Worm (Caenorhabditis elegans) whole organism, L4 larva: Measurements from ENCODE around the gene bus-8B.

Source experiments
- nhr-42 ChIP-seq: fragments of 200-800 bp; sonication (Bioruptor generic); IDR thresholded peaks from 2 replicates; pipeline ENCODE4 v1.3.6; 2022; ENCODE audit warnings: missing genetic modification characterization, missing compliant biosample characterization
- skn-1 ChIP-seq: fragments of 150-350 bp; optimal IDR thresholded peaks from 2 replicates; lab custom pipeline; 2014; ENCODE audit warnings: missing biosample characterization, missing genetic modification characterization
- snpc-4 ChIP-seq: fragments of 150-350 bp; optimal IDR thresholded peaks from 2 replicates; lab custom pipeline; 2014; ENCODE audit warnings: missing biosample characterization, missing genetic modification characterization

DNA sequence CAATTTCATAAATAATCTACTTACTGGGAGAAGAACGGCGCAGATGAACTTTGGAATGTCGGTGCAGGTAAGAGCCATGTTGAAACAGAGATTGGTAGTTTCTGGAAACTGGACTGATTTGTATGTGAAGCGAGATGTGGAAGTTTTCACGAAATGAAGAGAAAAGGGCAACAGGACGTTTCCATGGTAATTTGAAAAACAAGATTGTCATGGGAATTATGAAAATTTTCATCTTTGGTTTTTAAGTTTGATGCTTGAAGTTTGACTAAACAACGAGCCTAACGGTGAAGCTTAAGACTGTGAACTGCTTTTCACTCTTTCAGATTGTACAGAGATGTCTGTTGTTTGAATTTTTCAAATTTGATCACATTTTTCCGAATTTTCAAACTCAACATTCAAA lies 19.1 kb downstream of the bus-8B start, which contains the start of gene T23F2.3:
- no peak for TF ChIP-seq nhr-42 (GFP tag; lab: Robert Waterston, UW)
- TF ChIP-seq skn-1 (tag; lab: Kevin White, UChicago), result no peak
- no peak for TF ChIP-seq snpc-4 (tag; lab: Kevin White, UChicago)
